Worm (Caenorhabditis elegans): ENCODE results near the gene pax-3.

pax-3 gene

ce11 chrII:10121725-10122124 lies 24.6 kb upstream of the pax-3 start, which contains the start of gene lov-1:
TSS of gene lov-1 (minus strand) at chrII:10121825.
- no peak for TF ChIP-seq ama-1 (optimal IDR thresholded peaks at IDR 0.05)
- TF ChIP-seq pat-9 (tag; optimal IDR thresholded peaks at IDR 0.05) = no peak
- TF ChIP-seq hlh-8 (tag; optimal IDR thresholded peaks at IDR 0.05) = no peak
- no peak for TF ChIP-seq npax-4 (tag; optimal IDR thresholded peaks at IDR 0.05)
- no peak for TF ChIP-seq eyg-1 (tag; optimal IDR thresholded peaks at IDR 0.05)

- TF ChIP-seq eyg-1 (tag; optimal IDR thresholded peaks at IDR 0.05) (no peak), mec-3 (tag; optimal IDR thresholded peaks at IDR 0.05; ENCODE audit: borderline replicate concordance) (no peak)
Measured at ce11 chrII:10122465-10122864, 23.9 kb upstream of the pax-3 start, which contains the start of gene F27E5.7. TSS of gene F27E5.7 (plus strand) at chrII:10122765.

ce11 chrII:10127389-10127788 lies 19.0 kb upstream of the pax-3 start, which contains the start of gene F27E5.8:
TSS of gene F27E5.8 (minus strand) at chrII:10127489.
- TF ChIP-seq unc-55 (GFP tag; optimal IDR thresholded peaks at IDR 0.05) (no peak), unc-3 (GFP tag; conservative IDR thresholded peaks at IDR 0.05) (no peak), unc-3 (tag; optimal IDR thresholded peaks at IDR 0.05) (no peak), hlh-13 (GFP tag; optimal IDR thresholded peaks at IDR 0.05) (no peak), F13H6.1 (tag; optimal IDR thresholded peaks at IDR 0.05) (no peak), lin-11 (tag; optimal IDR thresholded peaks at IDR 0.05) (no peak), pros-1 (tag; optimal IDR thresholded peaks at IDR 0.05) (no peak), lim-6 (tag; optimal IDR thresholded peaks at IDR 0.05) (no peak), hlh-6 (tag; optimal IDR thresholded peaks at IDR 0.05) (no peak)

- TF ChIP-seq syd-9 (tag; optimal IDR thresholded peaks at IDR 0.05) (no peak), ceh-48 (tag; optimal IDR thresholded peaks at IDR 0.05) (no peak), ref-2 (tag; optimal IDR thresholded peaks at IDR 0.05) (no peak), pros-1 (tag; optimal IDR thresholded peaks at IDR 0.05) (no peak), rnt-1 (tag; optimal IDR thresholded peaks at IDR 0.05) (no peak)
Measured at ce11 chrII:10131760-10132159, 14.6 kb upstream of the pax-3 start, which contains the start of gene F27E5.5. TSS of gene F27E5.5 (minus strand) at chrII:10131860.

ce11 chrII:10132818-10133217 lies 13.6 kb upstream of the pax-3 start:
- TF ChIP-seq hlh-15 (tag; optimal IDR thresholded peaks at IDR 0.05) (no peak), syd-9 (tag; optimal IDR thresholded peaks at IDR 0.05) (no peak), nhr-11 (tag; optimal IDR thresholded peaks at IDR 0.05) (no peak), ceh-45 (GFP tag; IDR thresholded peaks at IDR 0.05) (no peak), zip-5 (tag; optimal IDR thresholded peaks at IDR 0.05) (no peak), nhr-232 (tag; optimal IDR thresholded peaks at IDR 0.05) (no peak), ceh-2 (tag; optimal IDR thresholded peaks at IDR 0.05) (no peak), ceh-48 (tag; optimal IDR thresholded peaks at IDR 0.05) (no peak), fkh-10 (GFP tag; optimal IDR thresholded peaks at IDR 0.05) (no peak), odd-2 (tag; optimal IDR thresholded peaks at IDR 0.05) (no peak), F13H6.1 (tag; optimal IDR thresholded peaks at IDR 0.05) (no peak), unc-55 (GFP tag; optimal IDR thresholded peaks at IDR 0.05) (no peak), T23F11.4 (GFP tag; optimal IDR thresholded peaks at IDR 0.05) (no peak), ttx-3 (tag; optimal IDR thresholded peaks at IDR 0.05) (no peak), elt-2 (tag; optimal IDR thresholded peaks at IDR 0.05) (no peak), ama-1 (optimal IDR thresholded peaks at IDR 0.05) (no peak), mec-3 (tag; optimal IDR thresholded peaks at IDR 0.05; ENCODE audit: borderline replicate concordance) (no peak), eyg-1 (tag; optimal IDR thresholded peaks at IDR 0.05) (no peak)

- TF ChIP-seq lim-6 (tag; optimal IDR thresholded peaks at IDR 0.05) (no peak), elt-2 (tag; optimal IDR thresholded peaks at IDR 0.05) (peak; percentile 66)
Measured at ce11 chrII:10134285-10134995, 11.9 kb upstream of the pax-3 start, which contains the start of gene F27E5.9. TSS of gene F27E5.9 (plus strand) at chrII:10134945.
